Fruit fly (Drosophila melanogaster) whole organism, adult: ENCODE results near the gene fid.

Experiments used
- CG11617 ChIP-seq: fragments of 200-800 bp; sonication (Bioruptor generic); optimal IDR thresholded peaks from 2 replicates; lab custom pipeline; 2017; ENCODE audit warnings: mild to moderate bottlenecking, missing biosample characterization, missing genetic modification reagents, missing genetic modification characterization
- CG12768 ChIP-seq: fragments of 200-800 bp; sonication (Bioruptor generic); optimal IDR thresholded peaks from 2 replicates; lab custom pipeline; 2017; ENCODE audit warnings: missing biosample characterization, missing genetic modification characterization, mild to moderate bottlenecking, moderate library complexity, missing genetic modification reagents
- CG14711 ChIP-seq: fragments of 200-800 bp; sonication (Bioruptor generic); optimal IDR thresholded peaks from 2 replicates; lab custom pipeline; 2018; ENCODE audit warnings: missing biosample characterization, mild to moderate bottlenecking, missing genetic modification characterization, moderate library complexity
- CG1620 ChIP-seq: fragments of 200-800 bp; sonication (Bioruptor generic); optimal IDR thresholded peaks from 2 replicates; lab custom pipeline; 2016; ENCODE audit warnings: missing biosample characterization, missing genetic modification characterization
- CG33017 ChIP-seq: fragments of 200-800 bp; sonication (Bioruptor generic); optimal IDR thresholded peaks from 2 replicates; lab custom pipeline; 2018; ENCODE audit warnings: missing biosample characterization, mild to moderate bottlenecking, missing genetic modification characterization, moderate library complexity
- CG5204 ChIP-seq: fragments of 200-800 bp; sonication (Bioruptor generic); optimal IDR thresholded peaks from 2 replicates; lab custom pipeline; 2016; ENCODE audit warnings: missing biosample characterization, missing genetic modification characterization
- CG7045 ChIP-seq: fragments of 200-800 bp; sonication (Bioruptor generic); optimal IDR thresholded peaks from 2 replicates; lab custom pipeline; 2017; ENCODE audit warnings: missing biosample characterization, mild to moderate bottlenecking, missing genetic modification characterization
- CG7101 ChIP-seq: fragments of 200-800 bp; sonication (Bioruptor generic); optimal IDR thresholded peaks from 2 replicates; lab custom pipeline; 2018; ENCODE audit warnings: missing biosample characterization, mild to moderate bottlenecking, missing genetic modification characterization, moderate library complexity
- Clk ChIP-seq: fragments of 200-800 bp; sonication (Bioruptor generic); optimal IDR thresholded peaks from 2 replicates; lab custom pipeline; 2017; ENCODE audit warnings: missing biosample characterization, missing genetic modification characterization
- Crg-1 ChIP-seq: fragments of 200-800 bp; sonication (Bioruptor generic); optimal IDR thresholded peaks from 2 replicates; lab custom pipeline; 2016; ENCODE audit warnings: missing biosample characterization, missing genetic modification characterization
- Hr96 ChIP-seq: fragments of 200-800 bp; sonication (Bioruptor generic); optimal IDR thresholded peaks from 2 replicates; lab custom pipeline; 2016; ENCODE audit warnings: missing biosample characterization, missing genetic modification characterization
- Mnt ChIP-seq: fragments of 200-800 bp; sonication (Bioruptor generic); optimal IDR thresholded peaks from 2 replicates; lab custom pipeline; 2016; ENCODE audit warnings: missing biosample characterization, mild to moderate bottlenecking, missing genetic modification characterization
- bab1 ChIP-seq: fragments of 200-800 bp; sonication (Bioruptor generic); optimal IDR thresholded peaks from 3 replicates; lab custom pipeline; 2019; ENCODE audit warnings: missing biosample characterization, mild to moderate bottlenecking, missing genetic modification characterization, moderate library complexity
- cic ChIP-seq: fragments of 200-800 bp; sonication (Bioruptor generic); optimal IDR thresholded peaks from 2 replicates; lab custom pipeline; 2017; ENCODE audit warnings: missing biosample characterization, mild to moderate bottlenecking, missing genetic modification characterization, moderate library complexity
- cnc ChIP-seq, 2 experiments: fragments of >200 bp; optimal IDR thresholded peaks; 2 replicates each; lab custom pipeline; 2017
- kay ChIP-seq: fragments of 200-800 bp; sonication (Bioruptor generic); peaks from one replicate; lab custom pipeline; 2016; ENCODE audit warnings: missing biosample characterization, missing genetic modification characterization, borderline replicate concordance
- ovo ChIP-seq: fragments of 200-800 bp; sonication (Bioruptor generic); optimal IDR thresholded peaks from 2 replicates; lab custom pipeline; 2016; ENCODE audit warnings: missing biosample characterization, missing genetic modification characterization
- pad ChIP-seq: fragments of 200-800 bp; sonication (Bioruptor generic); optimal IDR thresholded peaks from 3 replicates; lab custom pipeline; 2017; ENCODE audit warnings: missing biosample characterization, missing genetic modification characterization, mild to moderate bottlenecking, moderate library complexity, missing genetic modification reagents
- tj ChIP-seq: fragments of 200-800 bp; sonication (Bioruptor generic); optimal IDR thresholded peaks from 3 replicates; lab custom pipeline; 2017; ENCODE audit warnings: missing biosample characterization, mild to moderate bottlenecking, missing genetic modification characterization, moderate library complexity
- toe ChIP-seq: fragments of 200-800 bp; sonication (Bioruptor generic); optimal IDR thresholded peaks from 2 replicates; lab custom pipeline; 2016; ENCODE audit warnings: missing biosample characterization, missing genetic modification characterization

fid gene

DNA sequence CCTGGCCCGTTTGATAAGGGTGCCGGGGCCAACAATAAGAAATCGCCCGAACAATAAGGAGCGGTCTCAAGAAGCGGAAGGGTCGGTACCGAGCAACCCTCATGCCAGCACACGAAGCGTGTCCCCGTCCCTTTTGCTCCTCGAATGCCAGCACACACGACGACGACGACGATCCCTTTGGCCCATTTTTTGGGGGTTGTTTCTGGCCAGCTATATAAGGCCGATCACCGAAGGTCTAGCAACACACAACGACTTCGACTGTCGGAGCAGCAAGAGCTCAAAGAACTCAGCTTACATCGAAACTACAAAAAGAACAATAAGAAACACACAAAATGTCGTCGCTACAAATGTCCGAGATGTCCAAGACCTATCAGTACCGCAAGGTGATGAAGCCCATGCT, 29.7 kb downstream of the fid start:
- TF ChIP-seq CG33017 = no peak
- TF ChIP-seq Hr96 (GFP tag; lab: Kevin White, UChicago) = no peak
- no peak for TF ChIP-seq pad (GFP tag; lab: Kevin White, UChicago)
- TF ChIP-seq ovo (GFP tag; lab: Kevin White, UChicago) = no peak
- no peak for TF ChIP-seq tj (GFP tag; lab: Kevin White, UChicago)
- no peak for TF ChIP-seq Mnt (GFP tag; lab: Kevin White, UChicago)
- TF ChIP-seq CG14711 (tag; lab: Kevin White, UChicago) = no peak
- TF ChIP-seq bab1 (GFP tag; lab: Kevin White, UChicago) = no peak
- TF ChIP-seq CG1620 = no peak
- TF ChIP-seq CG12768 = no peak
- no peak for TF ChIP-seq toe
- TF ChIP-seq kay (GFP tag; lab: Kevin White, UChicago) = no peak
- no peak for TF ChIP-seq Crg-1 (GFP tag; lab: Kevin White, UChicago)

DNA sequence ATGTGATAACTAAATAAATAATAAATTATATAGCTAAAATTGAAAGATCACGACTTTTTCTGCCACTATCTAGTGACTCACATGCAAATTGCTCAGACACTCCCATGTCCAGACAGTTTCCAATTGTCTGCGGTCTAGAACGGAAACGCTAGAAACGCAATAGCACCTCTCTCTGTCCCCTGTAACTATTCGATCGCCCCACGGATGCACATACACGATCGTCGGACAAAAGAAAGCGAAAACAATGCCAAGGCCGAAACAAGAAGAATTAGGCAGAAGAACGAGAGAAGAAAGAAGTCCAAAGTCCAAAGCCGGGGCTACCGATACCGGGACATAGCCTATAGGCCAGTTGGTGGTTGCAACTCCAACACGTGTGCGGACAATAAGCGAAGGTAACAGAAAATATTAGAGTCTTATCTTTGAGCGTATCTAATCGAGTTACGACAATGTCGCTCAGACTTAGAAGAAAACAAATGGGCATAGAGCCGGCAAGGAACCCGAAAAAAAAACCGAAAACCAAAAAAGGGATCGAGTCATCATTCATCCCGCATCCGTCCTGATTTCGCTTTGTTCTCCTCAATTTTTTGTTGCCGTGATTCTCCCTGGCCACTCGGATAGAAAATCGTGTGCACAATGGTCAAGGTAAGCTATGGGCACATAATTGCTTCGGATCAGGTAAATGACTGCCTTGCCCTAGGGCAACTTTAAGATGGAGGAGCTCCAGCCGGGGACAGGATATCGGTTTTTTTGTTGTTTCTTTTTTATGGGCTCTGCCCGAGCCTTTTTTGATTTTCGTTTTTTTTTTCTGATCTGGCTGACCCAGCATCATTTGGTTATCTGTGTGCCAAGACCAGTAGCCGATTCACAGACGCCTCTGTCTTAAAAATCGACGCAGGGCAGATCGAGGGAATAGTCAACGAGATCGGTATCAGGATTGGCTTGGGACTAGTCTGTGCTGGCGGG, 31.1 kb downstream of the fid start:
- TF ChIP-seq CG12768 (no peak), pad (GFP tag; lab: Kevin White, UChicago) (no peak), CG14711 (tag; lab: Kevin White, UChicago) (no peak), CG7101 (tag; lab: Kevin White, UChicago) (no peak), kay (GFP tag; lab: Kevin White, UChicago) (no peak), cic (GFP tag; lab: Kevin White, UChicago) (no peak), Hr96 (GFP tag; lab: Kevin White, UChicago) (no peak), CG33017 (no peak), Mnt (GFP tag; lab: Kevin White, UChicago) (no peak), toe (no peak), Crg-1 (GFP tag; lab: Kevin White, UChicago) (no peak)

DNA sequence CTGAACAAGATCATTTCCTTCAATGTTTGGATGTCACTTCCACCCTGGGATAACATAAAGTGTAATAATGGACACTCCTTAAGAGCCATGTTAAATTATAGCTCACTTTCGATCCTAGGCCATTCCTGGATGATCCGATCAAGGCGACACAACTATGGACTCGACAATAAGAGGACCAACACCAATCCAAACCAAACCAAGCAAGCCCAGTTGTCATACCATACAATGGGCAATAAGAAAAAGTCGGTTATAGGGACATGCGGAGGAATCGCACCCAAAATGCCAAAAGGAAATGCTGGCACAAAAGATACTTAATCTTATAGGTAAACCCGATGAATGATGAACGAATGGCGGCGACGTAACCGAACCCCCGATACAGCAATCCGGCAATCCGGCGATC, 32.2 kb downstream of the fid start:
- TF ChIP-seq Clk (GFP tag; lab: Kevin White, UChicago) (no peak), CG33017 (no peak), CG5204 (GFP tag; lab: Kevin White, UChicago) (no peak), Crg-1 (GFP tag; lab: Kevin White, UChicago) (no peak), CG7101 (tag; lab: Kevin White, UChicago) (no peak), bab1 (GFP tag; lab: Kevin White, UChicago) (no peak), CG7045 (no peak), tj (GFP tag; lab: Kevin White, UChicago) (no peak), kay (GFP tag; lab: Kevin White, UChicago) (no peak), CG1620 (no peak), pad (GFP tag; lab: Kevin White, UChicago) (no peak), Hr96 (GFP tag; lab: Kevin White, UChicago) (no peak), toe (no peak), ovo (GFP tag; lab: Kevin White, UChicago) (no peak), CG11617 (no peak), cic (GFP tag; lab: Kevin White, UChicago) (no peak), CG14711 (tag; lab: Kevin White, UChicago) (no peak), Mnt (GFP tag; lab: Kevin White, UChicago) (no peak), CG12768 (no peak)

DNA sequence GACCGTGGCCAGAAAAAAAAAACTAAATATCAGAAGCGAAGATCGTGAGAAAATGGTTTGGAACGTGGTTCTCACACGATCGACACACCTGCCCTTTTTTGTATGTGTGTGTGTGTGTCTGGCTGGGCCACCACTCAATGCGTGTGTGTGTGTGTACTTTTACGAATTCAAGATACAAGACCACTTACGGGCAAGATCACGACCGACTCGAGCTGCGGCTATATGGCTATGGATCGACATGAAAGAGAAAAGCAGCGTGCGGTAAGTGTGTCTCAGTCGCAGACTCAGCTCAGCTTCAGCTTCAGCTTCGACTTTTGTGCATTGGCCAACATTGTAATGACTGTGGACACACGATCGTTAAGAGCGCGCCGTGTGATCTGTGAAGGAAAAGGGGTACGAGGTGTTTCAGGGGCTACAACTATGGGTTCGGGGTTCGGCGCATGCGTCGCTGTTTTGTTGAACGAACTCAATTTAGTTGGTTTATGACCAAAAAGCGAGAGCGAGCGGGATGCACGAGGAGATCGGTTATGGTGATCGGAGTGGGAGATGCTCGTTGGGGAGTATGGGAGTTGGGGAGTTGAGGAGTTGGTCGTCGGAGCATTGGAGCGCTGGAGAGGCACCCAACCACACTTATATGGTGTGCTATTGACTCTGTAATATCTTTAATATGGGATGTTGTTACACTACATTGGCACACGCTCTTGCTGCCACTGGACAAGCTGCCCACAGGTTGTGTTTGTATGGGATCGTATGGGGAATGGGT, 32.9 kb downstream of the fid start:
- TF ChIP-seq CG14711 (tag; lab: Kevin White, UChicago) (no peak), CG12768 (no peak), tj (GFP tag; lab: Kevin White, UChicago) (no peak), CG33017 (no peak), pad (GFP tag; lab: Kevin White, UChicago) (no peak), cnc (optimal IDR thresholded peaks at IDR 0.05; lab: Kevin White, UChicago) (no peak), CG7045 (no peak), bab1 (GFP tag; lab: Kevin White, UChicago) (no peak), CG5204 (GFP tag; lab: Kevin White, UChicago) (no peak), Clk (GFP tag; lab: Kevin White, UChicago) (no peak), Mnt (GFP tag; lab: Kevin White, UChicago) (no peak), Hr96 (GFP tag; lab: Kevin White, UChicago) (no peak), CG11617 (no peak), Crg-1 (GFP tag; lab: Kevin White, UChicago) (no peak), ovo (GFP tag; lab: Kevin White, UChicago) (no peak), kay (GFP tag; lab: Kevin White, UChicago) (no peak), toe (no peak), cic (GFP tag; lab: Kevin White, UChicago) (no peak)

DNA sequence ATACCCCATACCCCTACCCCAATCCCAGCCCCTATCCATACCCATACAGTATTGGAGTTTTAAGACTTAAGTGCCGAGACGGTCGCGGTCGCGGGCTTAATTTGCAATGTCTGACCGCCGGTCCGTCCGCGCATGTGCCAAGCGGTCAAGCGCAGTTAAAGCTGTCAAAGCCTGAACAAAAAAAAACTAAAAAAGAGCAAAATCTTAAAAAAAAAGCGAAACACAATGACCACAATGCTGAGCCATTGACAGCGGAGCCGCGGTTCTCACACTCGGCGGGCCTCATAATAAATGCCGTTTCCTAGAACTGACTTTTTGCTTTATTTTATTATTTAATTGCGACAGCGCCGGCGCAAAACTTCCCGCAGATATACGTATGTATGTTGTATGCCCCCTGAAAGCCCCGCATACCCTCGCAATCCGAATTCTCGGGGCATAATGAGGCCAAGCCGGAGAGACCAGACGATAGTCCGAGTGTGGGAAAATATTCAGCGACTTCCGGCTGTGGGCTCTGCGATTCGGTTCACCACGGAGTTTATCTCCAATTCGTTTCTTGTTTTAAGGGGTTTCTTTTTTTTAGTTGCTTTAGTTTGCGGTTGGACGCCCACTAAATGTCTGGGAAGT, 34.6 kb downstream of the fid start:
- TF ChIP-seq Clk (GFP tag; lab: Kevin White, UChicago) = no peak
- peak; percentile 42 for TF ChIP-seq tj (GFP tag; lab: Kevin White, UChicago)
